Worm (Caenorhabditis elegans) whole organism, young adult: ENCODE results near the gene F14H3.6.

ENCODE experiments used
- F10E7.11 ChIP-seq: sonication (generic microtip); optimal IDR thresholded peaks from 2 replicates; lab custom pipeline; 2017; ENCODE audit warnings: mild to moderate bottlenecking, missing genetic modification characterization, moderate library complexity, missing compliant biosample characterization
- T07F8.4 ChIP-seq: sonication (generic microtip); optimal IDR thresholded peaks from 2 replicates; lab custom pipeline; 2016; ENCODE audit warnings: mild to moderate bottlenecking, missing genetic modification characterization, moderate library complexity, missing compliant biosample characterization
- Y79H2A.3 ChIP-seq: fragments of 200-800 bp; sonication (Bioruptor generic); conservative IDR thresholded peaks from 2 replicates; pipeline ENCODE4 v1.3.6; 2022; ENCODE audit warnings: missing genetic modification reagents, missing genetic modification characterization, missing compliant biosample characterization
- ama-1 ChIP-seq, 3 experiments: fragments of 150-350 bp in 1 of 3; sonication (generic microtip) in 2 of 3; optimal IDR thresholded peaks; 2 replicates each; lab custom pipeline; 2014 to 2018; ENCODE audit warnings: missing biosample characterization in 2 of 3, missing genetic modification characterization in 2 of 3, missing genetic modification reagents in 2 of 3
- ceh-91 ChIP-seq: fragments of 200-800 bp; sonication (Bioruptor generic); IDR thresholded peaks from 2 replicates; pipeline ENCODE4 v1.3.6; 2022; ENCODE audit warnings: missing genetic modification reagents, missing genetic modification characterization, missing compliant biosample characterization
- mxl-1 ChIP-seq: sonication (generic microtip); optimal IDR thresholded peaks from 2 replicates; lab custom pipeline; 2016; ENCODE audit warnings: missing genetic modification characterization, missing compliant biosample characterization
- pha-4 ChIP-seq: fragments of 150-350 bp; sonication (generic microtip); optimal IDR thresholded peaks from 2 replicates; lab custom pipeline; 2014; ENCODE audit warnings: missing biosample characterization, missing genetic modification reagents, missing genetic modification characterization
- repo-1 ChIP-seq: sonication (generic microtip); optimal IDR thresholded peaks from 2 replicates; lab custom pipeline; 2017; ENCODE audit warnings: mild to moderate bottlenecking, missing genetic modification characterization, missing compliant biosample characterization
- snpc-1.3 ChIP-seq: sonication (generic microtip); optimal IDR thresholded peaks from 2 replicates; lab custom pipeline; 2017; ENCODE audit warnings: missing genetic modification characterization, mild to moderate bottlenecking, missing compliant biosample characterization, antibody characterized with exemption, moderate library complexity, missing genotype, missing genetic modification reagents; ENCODE audit not compliant: insufficient read depth
- snpc-4 ChIP-seq, 5 experiments: fragments of 150-350 bp in 1 of 5; sonication (generic microtip) in 4 of 5; optimal IDR thresholded peaks; 2 replicates each; lab custom pipeline; 2014 to 2018; ENCODE audit warnings: missing genetic modification characterization in 5 of 5, missing biosample characterization in 3 of 5, antibody characterized with exemption in 2 of 5, mild to moderate bottlenecking in 2 of 5, missing compliant biosample characterization in 2 of 5, missing genotype in 2 of 5, moderate library complexity in 2 of 5, missing genetic modification reagents in 1 of 5
- unc-62 ChIP-seq: fragments of 150-350 bp; optimal IDR thresholded peaks from 2 replicates; lab custom pipeline; 2014; ENCODE audit warnings: missing biosample characterization, missing genetic modification reagents, missing genetic modification characterization
- zim-3 ChIP-seq: sonication (generic microtip); optimal IDR thresholded peaks from 2 replicates; lab custom pipeline; 2017; ENCODE audit warnings: mild to moderate bottlenecking, missing genetic modification characterization, moderate library complexity, missing compliant biosample characterization

DNA sequence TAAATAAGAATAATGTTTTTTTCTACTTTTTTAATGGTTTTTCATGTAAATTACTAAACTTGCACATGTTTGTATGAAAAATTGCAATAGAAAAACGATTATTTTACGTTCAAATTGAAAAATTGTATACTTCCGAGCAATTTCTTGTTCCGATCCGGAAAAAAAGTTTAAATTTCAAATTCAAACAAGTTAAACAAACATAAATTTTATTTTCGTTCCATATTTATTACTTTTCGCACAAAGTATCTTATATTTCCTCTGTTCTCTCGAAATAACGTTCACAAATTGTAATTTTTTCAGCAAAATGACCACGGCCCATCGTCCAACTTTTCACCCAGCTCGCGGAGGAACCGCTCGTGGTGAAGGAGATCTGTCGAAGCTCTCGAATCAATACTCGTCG, 35.6 kb downstream of the F14H3.6 start, which contains the start of gene cwc-15:
- TF ChIP-seq ceh-91 (GFP tag; lab: Robert Waterston, UW): no peak
- no peak for TF ChIP-seq pha-4 (tag; lab: Kevin White, UChicago)
- TF ChIP-seq ama-1 (optimal IDR thresholded peaks at IDR 0.05; lab: Kevin White, UChicago): no peak
- TF ChIP-seq ama-1 (GFP tag; optimal IDR thresholded peaks at IDR 0.05; lab: Kevin White, UChicago): no peak
- no peak for TF ChIP-seq F10E7.11 (tag; lab: Kevin White, UChicago)
- no peak for TF ChIP-seq Y79H2A.3 (GFP tag; lab: Robert Waterston, UW)
- TF ChIP-seq T07F8.4 (tag; lab: Kevin White, UChicago): no peak
- no peak for TF ChIP-seq unc-62 (GFP tag; lab: Kevin White, UChicago)
- TF ChIP-seq snpc-4 (GFP tag; optimal IDR thresholded peaks at IDR 0.05; lab: Kevin White, UChicago): no peak
- TF ChIP-seq snpc-4 (tag; optimal IDR thresholded peaks at IDR 0.05; lab: Kevin White, UChicago): no peak
- no peak for TF ChIP-seq repo-1
- no peak for TF ChIP-seq snpc-1.3 (tag; lab: Kevin White, UChicago)
- TF ChIP-seq mxl-1 (tag; lab: Kevin White, UChicago): no peak
- no peak for TF ChIP-seq zim-3 (tag; lab: Kevin White, UChicago)
